Worm (Caenorhabditis elegans) whole organism, L4/young adult: ENCODE results near the gene frpr-2.

Source experiments
- W03F9.2 ChIP-seq: fragments of 150-350 bp; optimal IDR thresholded peaks from 2 replicates; lab custom pipeline; 2014; ENCODE audit warnings: missing biosample characterization, missing genetic modification characterization
- dao-5 ChIP-seq: sonication (generic microtip); optimal IDR thresholded peaks from 2 replicates; lab custom pipeline; 2016; ENCODE audit warnings: missing genotype, missing genetic modification characterization, moderate library complexity, missing compliant biosample characterization
- him-1 ChIP-seq: sonication (generic microtip); optimal IDR thresholded peaks from 2 replicates; lab custom pipeline; 2016; ENCODE audit warnings: missing genotype, missing genetic modification reagents, missing genetic modification characterization, missing compliant biosample characterization

- no peak for TF ChIP-seq W03F9.2 (tag; lab: Kevin White, UChicago)
- no peak for TF ChIP-seq him-1 (tag; lab: Kevin White, UChicago)
- no peak for TF ChIP-seq dao-5 (tag; lab: Kevin White, UChicago)
These were observed 23.9 kb downstream of the frpr-2 start, which contains the start of gene F11C1.7 for ce11 chrX:12989205-12989604.
